Worm (Caenorhabditis elegans): ENCODE data around the gene lbp-4.

lbp-4 gene

DNA sequence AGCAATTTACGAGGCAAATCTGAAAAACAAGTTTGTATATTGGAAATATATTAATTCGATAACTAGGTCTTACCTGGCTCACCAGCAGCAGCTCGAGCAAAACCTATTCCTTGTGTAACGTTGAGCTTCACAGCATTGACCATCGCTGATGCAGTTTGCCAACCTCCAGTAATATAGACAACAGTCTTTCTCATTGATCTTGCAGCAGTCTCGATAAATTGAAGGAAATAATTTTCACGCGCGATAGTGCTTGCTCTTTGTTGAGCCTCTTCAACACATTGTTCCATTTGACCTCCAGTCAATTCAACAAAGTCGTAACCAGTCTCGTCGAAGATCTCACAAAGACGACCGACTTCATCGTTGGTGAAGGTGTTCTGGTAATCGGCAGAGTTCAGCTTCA lies 9.8 kb upstream of the lbp-4 start:
- TF ChIP-seq T22C8.4 (GFP tag; IDR thresholded peaks at IDR 0.05) (no peak), flt-1 (GFP tag; IDR thresholded peaks at IDR 0.05) (no peak), tab-1 (GFP tag; IDR thresholded peaks at IDR 0.05) (no peak), klf-2 (GFP tag; conservative IDR thresholded peaks at IDR 0.05) (no peak), ztf-23 (GFP tag; IDR thresholded peaks at IDR 0.05) (no peak), ztf-29 (GFP tag; IDR thresholded peaks at IDR 0.05) (no peak), cog-1 (tag; optimal IDR thresholded peaks at IDR 0.05) (no peak), med-1 (GFP tag; optimal IDR thresholded peaks at IDR 0.05; ENCODE audit: insufficient read depth) (no peak), ref-1 (GFP tag; conservative IDR thresholded peaks at IDR 0.05) (no peak)

DNA sequence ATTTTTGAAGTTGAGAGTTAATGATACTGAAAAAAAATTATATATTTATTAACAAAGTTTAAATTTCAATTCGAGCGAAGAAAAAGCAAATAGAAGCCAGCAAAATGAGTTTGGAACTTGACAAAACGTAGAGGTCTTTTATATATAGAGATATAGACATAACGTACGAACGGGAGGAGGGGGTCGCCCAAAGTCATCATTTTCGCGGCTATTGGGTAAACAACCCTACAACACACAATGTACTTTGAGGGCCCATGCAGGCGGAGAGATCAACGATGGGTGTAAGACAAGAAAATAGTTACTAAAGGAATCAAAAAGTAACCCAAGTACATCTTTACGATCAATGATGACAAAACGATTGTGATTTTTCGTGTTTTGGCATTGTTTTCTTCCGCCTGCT lies 8.6 kb upstream of the lbp-4 start, which contains the start of gene ZK742.4:
Gene ZK742.4 (minus strand): TSS at position 35 of the 400 bp plus-strand sequence.
- TF ChIP-seq ref-1 (GFP tag; conservative IDR thresholded peaks at IDR 0.05) (no peak), cog-1 (tag; optimal IDR thresholded peaks at IDR 0.05) (no peak)

- TF ChIP-seq ztf-23 (GFP tag; IDR thresholded peaks at IDR 0.05) (no peak), cog-1 (tag; optimal IDR thresholded peaks at IDR 0.05) (no peak), klf-2 (GFP tag; conservative IDR thresholded peaks at IDR 0.05) (no peak), flt-1 (GFP tag; IDR thresholded peaks at IDR 0.05) (no peak), ref-1 (GFP tag; conservative IDR thresholded peaks at IDR 0.05) (no peak), tab-1 (GFP tag; IDR thresholded peaks at IDR 0.05) (no peak), ztf-29 (GFP tag; IDR thresholded peaks at IDR 0.05) (no peak), T22C8.4 (GFP tag; IDR thresholded peaks at IDR 0.05) (no peak), med-1 (GFP tag; optimal IDR thresholded peaks at IDR 0.05; ENCODE audit: insufficient read depth) (no peak)
Observed at ce11 chrV:7814601-7815000, 5.8 kb upstream of the lbp-4 start, which contains the start of gene ZK742.6. Gene ZK742.6 (minus strand): TSS chrV:7814942.

ce11 chrV:7816486-7816885 lies 3.9 kb upstream of the lbp-4 start:
- TF ChIP-seq med-1 (GFP tag; optimal IDR thresholded peaks at IDR 0.05; ENCODE audit: insufficient read depth), result no peak
- TF ChIP-seq ztf-23 (GFP tag; IDR thresholded peaks at IDR 0.05), result no peak
- TF ChIP-seq cog-1 (tag; optimal IDR thresholded peaks at IDR 0.05), result no peak
- no peak for TF ChIP-seq klf-2 (GFP tag; conservative IDR thresholded peaks at IDR 0.05)
- TF ChIP-seq ztf-29 (GFP tag; IDR thresholded peaks at IDR 0.05), result no peak
- no peak for TF ChIP-seq tab-1 (GFP tag; IDR thresholded peaks at IDR 0.05)
- no peak for TF ChIP-seq flt-1 (GFP tag; IDR thresholded peaks at IDR 0.05)
- no peak for TF ChIP-seq ref-1 (GFP tag; conservative IDR thresholded peaks at IDR 0.05)
- no peak for TF ChIP-seq T22C8.4 (GFP tag; IDR thresholded peaks at IDR 0.05)

DNA sequence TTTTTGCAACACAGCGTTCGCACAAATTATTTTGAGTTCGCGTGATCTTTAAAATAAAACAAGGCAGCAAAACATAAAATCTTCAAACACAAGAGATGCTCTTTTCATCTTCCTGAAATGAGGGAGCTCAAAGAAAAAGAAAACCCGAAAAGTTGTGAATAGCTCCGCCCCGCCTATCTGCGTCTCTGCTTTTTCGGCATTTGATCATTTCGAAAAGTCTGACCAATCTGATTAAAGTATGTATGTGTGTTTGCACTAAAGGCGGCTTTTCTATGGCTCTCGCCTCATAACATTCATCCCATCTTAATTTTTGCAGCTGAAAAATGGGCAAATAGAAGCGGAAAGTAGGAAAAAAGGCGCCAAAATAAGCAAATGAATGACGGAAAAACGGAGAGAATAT lies 793 bp upstream of the lbp-4 start:
- no peak for TF ChIP-seq klf-2 (GFP tag; conservative IDR thresholded peaks at IDR 0.05)
- no peak for TF ChIP-seq ref-1 (GFP tag; conservative IDR thresholded peaks at IDR 0.05)
- TF ChIP-seq ztf-23 (GFP tag; IDR thresholded peaks at IDR 0.05), result no peak
- TF ChIP-seq cog-1 (tag; optimal IDR thresholded peaks at IDR 0.05), result no peak
- no peak for TF ChIP-seq tab-1 (GFP tag; IDR thresholded peaks at IDR 0.05)
- TF ChIP-seq ztf-29 (GFP tag; IDR thresholded peaks at IDR 0.05), result no peak
- TF ChIP-seq T22C8.4 (GFP tag; IDR thresholded peaks at IDR 0.05), result no peak
- no peak for TF ChIP-seq flt-1 (GFP tag; IDR thresholded peaks at IDR 0.05)
- no peak for TF ChIP-seq med-1 (GFP tag; optimal IDR thresholded peaks at IDR 0.05; ENCODE audit: insufficient read depth)

- TF ChIP-seq T22C8.4 (GFP tag; IDR thresholded peaks at IDR 0.05) (no peak), ztf-29 (GFP tag; IDR thresholded peaks at IDR 0.05) (no peak)
Observed at ce11 chrV:7822655-7823054, 2.3 kb downstream of the lbp-4 start.

ce11 chrV:7824138-7824537 lies 3.8 kb downstream of the lbp-4 start:
- TF ChIP-seq flt-1 (GFP tag; IDR thresholded peaks at IDR 0.05) (no peak), ztf-23 (GFP tag; IDR thresholded peaks at IDR 0.05) (no peak), cog-1 (tag; optimal IDR thresholded peaks at IDR 0.05) (no peak), ztf-29 (GFP tag; IDR thresholded peaks at IDR 0.05) (no peak), tab-1 (GFP tag; IDR thresholded peaks at IDR 0.05) (no peak), med-1 (GFP tag; optimal IDR thresholded peaks at IDR 0.05; ENCODE audit: insufficient read depth) (no peak), T22C8.4 (GFP tag; IDR thresholded peaks at IDR 0.05) (no peak), klf-2 (GFP tag; conservative IDR thresholded peaks at IDR 0.05) (no peak), ref-1 (GFP tag; conservative IDR thresholded peaks at IDR 0.05) (no peak)

ce11 chrV:7825836-7826235 lies 5.5 kb downstream of the lbp-4 start:
- TF ChIP-seq ref-1 (GFP tag; conservative IDR thresholded peaks at IDR 0.05) (no peak), med-1 (GFP tag; optimal IDR thresholded peaks at IDR 0.05; ENCODE audit: insufficient read depth) (no peak), cog-1 (tag; optimal IDR thresholded peaks at IDR 0.05) (no peak), ztf-29 (GFP tag; IDR thresholded peaks at IDR 0.05) (no peak), T22C8.4 (GFP tag; IDR thresholded peaks at IDR 0.05) (no peak), flt-1 (GFP tag; IDR thresholded peaks at IDR 0.05) (no peak), ztf-23 (GFP tag; IDR thresholded peaks at IDR 0.05) (no peak), klf-2 (GFP tag; conservative IDR thresholded peaks at IDR 0.05) (no peak), tab-1 (GFP tag; IDR thresholded peaks at IDR 0.05) (no peak)

DNA sequence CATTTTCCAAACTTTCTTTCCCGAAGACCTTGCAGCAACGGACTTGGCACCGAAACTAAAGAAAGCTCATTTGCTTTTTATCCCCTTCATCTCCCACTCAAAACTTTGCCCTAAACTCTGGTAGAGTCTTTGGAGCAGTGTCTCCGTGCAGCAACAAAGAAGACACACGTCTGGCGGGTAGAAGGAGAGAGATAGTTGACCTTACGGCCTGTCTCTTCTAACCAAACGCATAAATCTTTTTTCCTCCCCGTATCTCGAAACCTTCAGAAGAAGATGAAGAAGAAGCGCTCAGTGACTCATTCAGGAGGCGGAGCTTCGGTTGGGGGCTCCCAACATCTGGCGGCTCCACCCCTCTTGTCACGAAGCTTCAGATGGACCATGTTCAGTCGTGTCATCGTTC lies 6.0 kb downstream of the lbp-4 start:
- TF ChIP-seq flt-1 (GFP tag; IDR thresholded peaks at IDR 0.05) (no peak), med-1 (GFP tag; optimal IDR thresholded peaks at IDR 0.05; ENCODE audit: insufficient read depth) (no peak), klf-2 (GFP tag; conservative IDR thresholded peaks at IDR 0.05) (no peak), ztf-29 (GFP tag; IDR thresholded peaks at IDR 0.05) (no peak), ztf-23 (GFP tag; IDR thresholded peaks at IDR 0.05) (no peak), cog-1 (tag; optimal IDR thresholded peaks at IDR 0.05) (no peak), tab-1 (GFP tag; IDR thresholded peaks at IDR 0.05) (no peak), ref-1 (GFP tag; conservative IDR thresholded peaks at IDR 0.05) (no peak), T22C8.4 (GFP tag; IDR thresholded peaks at IDR 0.05) (no peak)

ce11 chrV:7826917-7827316 lies 6.5 kb downstream of the lbp-4 start, which contains the start of gene mig-6:
Gene mig-6 (plus strand): TSS chrV:7827217.
- TF ChIP-seq ztf-23 (GFP tag; IDR thresholded peaks at IDR 0.05), result no peak
- no peak for TF ChIP-seq med-1 (GFP tag; optimal IDR thresholded peaks at IDR 0.05; ENCODE audit: insufficient read depth)
- no peak for TF ChIP-seq T22C8.4 (GFP tag; IDR thresholded peaks at IDR 0.05)
- no peak for TF ChIP-seq flt-1 (GFP tag; IDR thresholded peaks at IDR 0.05)
- no peak for TF ChIP-seq ref-1 (GFP tag; conservative IDR thresholded peaks at IDR 0.05)
- no peak for TF ChIP-seq klf-2 (GFP tag; conservative IDR thresholded peaks at IDR 0.05)
- no peak for TF ChIP-seq ztf-29 (GFP tag; IDR thresholded peaks at IDR 0.05)
- no peak for TF ChIP-seq cog-1 (tag; optimal IDR thresholded peaks at IDR 0.05)
- TF ChIP-seq tab-1 (GFP tag; IDR thresholded peaks at IDR 0.05), result no peak
